Worm (Caenorhabditis elegans) whole organism, early embryonic: ENCODE results near the gene trpp-4.

ENCODE experiments used
- ama-1 ChIP-seq: fragments of 150-350 bp; optimal IDR thresholded peaks from 2 replicates; lab custom pipeline; 2014
- hnd-1 ChIP-seq: sonication (generic microtip); optimal IDR thresholded peaks from 2 replicates; lab custom pipeline; 2016; ENCODE audit warnings: missing genetic modification characterization, missing compliant biosample characterization

DNA sequence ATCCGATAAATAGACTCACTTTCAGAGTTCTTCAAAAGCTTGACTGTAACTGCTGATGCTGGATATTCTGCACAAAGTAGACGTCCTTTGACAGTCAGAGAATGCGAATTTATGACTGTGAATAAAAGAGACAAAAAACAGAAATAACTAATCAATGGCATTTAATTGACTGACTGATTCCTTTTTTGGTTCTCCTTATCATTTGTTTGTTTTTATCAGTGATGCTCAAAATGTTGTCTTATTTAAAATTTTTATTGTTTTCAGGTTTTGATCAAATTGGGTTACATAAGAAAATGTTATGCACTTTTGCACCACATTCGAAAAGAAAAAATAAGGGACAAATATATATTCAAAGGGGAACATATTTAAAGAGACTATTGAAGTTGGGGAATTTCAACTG, 43.8 kb upstream of the trpp-4 start, which contains the start of gene ttr-49:
- no peak for TF ChIP-seq ama-1 (lab: Kevin White, UChicago)
- TF ChIP-seq hnd-1 (tag; lab: Kevin White, UChicago), result no peak
